Fruit fly (Drosophila melanogaster): ENCODE measurements around the gene Spn28F.

Gene Spn28F

DNA sequence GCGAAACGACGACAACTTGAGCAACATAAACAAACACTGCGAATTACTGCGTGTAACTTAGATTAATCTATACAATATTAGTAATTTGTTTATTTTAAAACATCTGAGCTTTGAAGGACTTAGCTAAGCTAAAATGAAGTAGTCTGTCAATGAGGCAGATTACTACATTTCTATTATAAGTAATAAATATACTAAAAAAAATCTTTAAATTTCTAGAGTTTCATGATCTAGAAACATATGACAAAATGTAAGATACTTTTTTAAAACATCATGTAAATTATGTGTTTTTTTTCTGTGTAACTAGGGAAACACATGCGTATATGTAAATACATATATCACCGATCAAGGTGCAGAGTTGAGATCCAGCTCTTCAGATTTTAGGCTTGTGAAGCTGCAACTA, 24.5 kb upstream of the Spn28F start (continued):
- TF ChIP-seq Bgb (GFP tag; IDR thresholded peaks at IDR 0.05; ENCODE audit: partially characterized antibody), result no peak
- no peak for TF ChIP-seq Dfd (GFP tag; optimal IDR thresholded peaks at IDR 0.05)
- TF ChIP-seq hbn (GFP tag; IDR thresholded peaks at IDR 0.05; ENCODE audit: partially characterized antibody), result no peak
- TF ChIP-seq hth (optimal IDR thresholded peaks at IDR 0.05), result no peak
- TF ChIP-seq CG10979 (tag; optimal IDR thresholded peaks at IDR 0.05), result peak; percentile 51
- no peak for TF ChIP-seq sc (optimal IDR thresholded peaks at IDR 0.05)
- TF ChIP-seq sc (GFP tag; optimal IDR thresholded peaks at IDR 0.05), result no peak
- no peak for TF ChIP-seq CG34224 (GFP tag; IDR thresholded peaks at IDR 0.05; ENCODE audit: partially characterized antibody)
- TF ChIP-seq kah (GFP tag; optimal IDR thresholded peaks at IDR 0.05), result peak; percentile 70
- peak; percentile 76 for TF ChIP-seq run (tag; optimal IDR thresholded peaks at IDR 0.05)
- 0 out of 2 replicates have a peak, but pooled peaks have one; percentile 26 for TF ChIP-seq sob (GFP tag; IDR thresholded peaks at IDR 0.05)
- no peak for TF ChIP-seq hkb (optimal IDR thresholded peaks at IDR 0.05)
- TF ChIP-seq hkb (GFP tag; IDR thresholded peaks at IDR 0.05), result peak; percentile 72
- peak; percentile 33 for TF ChIP-seq CG11723 (GFP tag; optimal IDR thresholded peaks at IDR 0.05)
- TF ChIP-seq Bdp1 (GFP tag; optimal IDR thresholded peaks at IDR 0.05), result no peak
- TF ChIP-seq Xbp1 (GFP tag; optimal IDR thresholded peaks at IDR 0.05), result peak; percentile 64
- peak; percentile 10 for TF ChIP-seq trem (tag; optimal IDR thresholded peaks at IDR 0.05)
- TF ChIP-seq CG2889 (GFP tag; IDR thresholded peaks at IDR 0.05), result no peak; the same call in 2 of the 3 replicates
- TF ChIP-seq CG13123 (GFP tag; optimal IDR thresholded peaks at IDR 0.05), result no peak
- no peak for TF ChIP-seq CG2202 (tag; optimal IDR thresholded peaks at IDR 0.05)
- peak; percentile 72 for TF ChIP-seq CG11504 (tag; optimal IDR thresholded peaks at IDR 0.05)
- TF ChIP-seq MBD-R2 (GFP tag; IDR thresholded peaks at IDR 0.05), result no peak
- peak; percentile 42 for TF ChIP-seq sisA (GFP tag; IDR thresholded peaks at IDR 0.05)
- TF ChIP-seq Sox102F (GFP tag; optimal IDR thresholded peaks at IDR 0.05), result peak; percentile 59
- TF ChIP-seq ham (GFP tag; IDR thresholded peaks at IDR 0.05), result no peak
- TF ChIP-seq cwo (GFP tag; optimal IDR thresholded peaks at IDR 0.05), result peak; percentile 42
- TF ChIP-seq HLH4C (GFP tag; IDR thresholded peaks at IDR 0.05; ENCODE audit: partially characterized antibody), result no peak
- TF ChIP-seq HLH3B (GFP tag; IDR thresholded peaks at IDR 0.05), result peak; percentile 54
- peak; percentile 49 for TF ChIP-seq D19A (tag; optimal IDR thresholded peaks at IDR 0.05)
- TF ChIP-seq klu (GFP tag; IDR thresholded peaks at IDR 0.05), result 0 out of 2 replicates have a peak, but pooled peaks have one; percentile 25
- TF ChIP-seq CG12155 (GFP tag; optimal IDR thresholded peaks at IDR 0.05), result no peak
- no peak for TF ChIP-seq bbx (GFP tag; IDR thresholded peaks at IDR 0.05; ENCODE audit: partially characterized antibody)
- TF ChIP-seq eyg (GFP tag; optimal IDR thresholded peaks at IDR 0.05), result no peak
- TF ChIP-seq CG31441 (GFP tag; IDR thresholded peaks at IDR 0.05), result peak; percentile 83
- TF ChIP-seq sim (GFP tag; IDR thresholded peaks at IDR 0.05), result 0 out of 2 replicates have a peak, but pooled peaks have one; percentile 21
- no peak for TF ChIP-seq corto (GFP tag; optimal IDR thresholded peaks at IDR 0.05)
- peak; percentile 43 for TF ChIP-seq Nf-YC (tag; optimal IDR thresholded peaks at IDR 0.05)
- TF ChIP-seq CG4404 (GFP tag; IDR thresholded peaks at IDR 0.05), result no peak
- TF ChIP-seq sd (tag; optimal IDR thresholded peaks at IDR 0.05), result peak; percentile 24
- TF ChIP-seq Poxn (GFP tag; IDR thresholded peaks at IDR 0.05), result no peak
- TF ChIP-seq CG12769 (tag; optimal IDR thresholded peaks at IDR 0.05), result no peak
- TF ChIP-seq CG6683 (GFP tag; optimal IDR thresholded peaks at IDR 0.05), result no peak
- TF ChIP-seq fd102C (GFP tag; optimal IDR thresholded peaks at IDR 0.05), result no peak
- peak; percentile 62 for TF ChIP-seq nom (GFP tag; optimal IDR thresholded peaks at IDR 0.05)
- peak; percentile 38 for TF ChIP-seq CG10366 (GFP tag; IDR thresholded peaks at IDR 0.05)
- TF ChIP-seq dati (GFP tag; IDR thresholded peaks at IDR 0.05), result no peak
- no peak for TF ChIP-seq Dad (GFP tag; optimal IDR thresholded peaks at IDR 0.05)
- no peak for TF ChIP-seq Dp (GFP tag; optimal IDR thresholded peaks at IDR 0.05)
- no peak for TF ChIP-seq CTCF (GFP tag; optimal IDR thresholded peaks at IDR 0.05)
- TF ChIP-seq knrl (GFP tag; IDR thresholded peaks at IDR 0.05; ENCODE audit: partially characterized antibody), result no peak
- peak; percentile 71; the same call in 2 of the 3 replicates for TF ChIP-seq CG17361 (GFP tag; IDR thresholded peaks at IDR 0.05)
- peak; percentile 72 for TF ChIP-seq CG14441 (GFP tag; IDR thresholded peaks at IDR 0.05)
